Fruit fly (Drosophila melanogaster): ENCODE measurements around the gene AhcyL2.

The AhcyL2 gene

dm6 chr3R:16991781-16992180 lies 9.8 kb upstream of the AhcyL2 start, which contains the start of gene EMC2B (continued):
- TF ChIP-seq insv (GFP tag; optimal IDR thresholded peaks at IDR 0.05) (peak in 1 of 2 experiments; percentile 52), CG18476 (GFP tag; optimal IDR thresholded peaks at IDR 0.05) (peak; percentile 2), CG4424 (GFP tag; optimal IDR thresholded peaks at IDR 0.05) (peak; percentile 5), jumu (GFP tag; optimal IDR thresholded peaks at IDR 0.05) (peak; percentile 17), gsb-n (tag; optimal IDR thresholded peaks at IDR 0.05) (peak; percentile 5), CG15514 (GFP tag; optimal IDR thresholded peaks at IDR 0.05) (peak; percentile 26), bab2 (GFP tag; optimal IDR thresholded peaks at IDR 0.05) (peak; percentile 21), dpn (GFP tag; optimal IDR thresholded peaks at IDR 0.05) (peak; percentile 46 to 62), Dp (GFP tag; optimal IDR thresholded peaks at IDR 0.05) (peak; percentile 20), CG18764 (GFP tag; optimal IDR thresholded peaks at IDR 0.05) (peak; percentile 39), pb (GFP tag; optimal IDR thresholded peaks at IDR 0.05) (peak; percentile 39), BEAF-32 (GFP tag; optimal IDR thresholded peaks at IDR 0.05) (peak; percentile 31), pita (GFP tag; optimal IDR thresholded peaks at IDR 0.05) (no peak), Vsx1 (GFP tag; optimal IDR thresholded peaks at IDR 0.05) (no peak), Ets65A (GFP tag) (peak; percentile 94), lilli (GFP tag; optimal IDR thresholded peaks at IDR 0.05) (peak; percentile 63), CG12659 (GFP tag; optimal IDR thresholded peaks at IDR 0.05) (peak; percentile 65), CG42726 (GFP tag; IDR thresholded peaks at IDR 0.05; ENCODE audit: partially characterized antibody) (no peak), nmo (GFP tag; optimal IDR thresholded peaks at IDR 0.05) (peak; percentile 41), CoRest (tag; optimal IDR thresholded peaks at IDR 0.05) (peak; percentile 55), corto (GFP tag; optimal IDR thresholded peaks at IDR 0.05) (no peak), D19A (tag; optimal IDR thresholded peaks at IDR 0.05) (peak; percentile 81), croc (GFP tag; conservative IDR thresholded peaks at IDR 0.05) (no peak), Nf-YC (tag; optimal IDR thresholded peaks at IDR 0.05) (peak; percentile 41), phol (tag; optimal IDR thresholded peaks at IDR 0.05) (peak; percentile 27), btn (GFP tag; optimal IDR thresholded peaks at IDR 0.05) (no peak), gro (GFP tag; optimal IDR thresholded peaks at IDR 0.05) (peak; percentile 40), CG1602 (GFP tag; optimal IDR thresholded peaks at IDR 0.05) (no peak), CG17912 (GFP tag; optimal IDR thresholded peaks at IDR 0.05) (peak; percentile 40), CG10267 (tag; optimal IDR thresholded peaks at IDR 0.05) (peak; percentile 29), Side (GFP tag; optimal IDR thresholded peaks at IDR 0.05) (peak; percentile 45), sd (tag; optimal IDR thresholded peaks at IDR 0.05) (no peak), Myb (GFP tag; optimal IDR thresholded peaks at IDR 0.05) (peak; percentile 77), Hr51 (GFP tag; optimal IDR thresholded peaks at IDR 0.05) (peak in 1 of 2 experiments; percentile 16), CG9609 (GFP tag; optimal IDR thresholded peaks at IDR 0.05) (peak; percentile 41), chif (GFP tag; optimal IDR thresholded peaks at IDR 0.05) (peak; percentile 34 to 39), CG6654 (GFP tag; optimal IDR thresholded peaks at IDR 0.05) (no peak), trem (tag; optimal IDR thresholded peaks at IDR 0.05) (peak; percentile 99), Ets97D (GFP tag; optimal IDR thresholded peaks at IDR 0.05) (peak; percentile 77), Rx (GFP tag; IDR thresholded peaks at IDR 0.05) (no peak), lab (GFP tag; optimal IDR thresholded peaks at IDR 0.05) (peak; percentile 31), CG2120 (GFP tag; optimal IDR thresholded peaks at IDR 0.05) (peak; percentile 69), Med (GFP tag) (peak; percentile 83), maf-S (GFP tag; optimal IDR thresholded peaks at IDR 0.05) (peak; percentile 33), Elba2 (GFP tag; optimal IDR thresholded peaks at IDR 0.05) (peak; percentile 78), CG2712 (tag; optimal IDR thresholded peaks at IDR 0.05) (peak; percentile 38), Chrac-16 (GFP tag; optimal IDR thresholded peaks at IDR 0.05) (peak; percentile 16), sima (GFP tag; optimal IDR thresholded peaks at IDR 0.05) (peak; percentile 11), slou (GFP tag; optimal IDR thresholded peaks at IDR 0.05) (no peak), so (GFP tag; IDR thresholded peaks at IDR 0.05) (no peak), sens (GFP tag) (peak; percentile 86)

All from whole organism, embryonic.